Worm (Caenorhabditis elegans) whole organism, L4 larva: Measurements from ENCODE around the gene clec-140.
A peak's percentile ranks its signal among the peaks of the same experiment; 100 is the strongest.

Source experiments
- F26F4.8 ChIP-seq: fragments of 200-800 bp; sonication (Bioruptor generic); conservative IDR thresholded peaks from 2 replicates; pipeline ENCODE4 v1.3.6; 2022; ENCODE audit warnings: missing genetic modification characterization, missing compliant biosample characterization
- F44E2.7 ChIP-seq: fragments of 200-800 bp; sonication (Bioruptor generic); IDR thresholded peaks from 2 replicates; pipeline ENCODE4 v2.1.2; 2022; ENCODE audit warnings: missing genetic modification characterization, missing compliant biosample characterization
- T20F7.1 ChIP-seq: fragments of 200-800 bp; sonication (Bioruptor generic); optimal IDR thresholded peaks from 2 replicates; lab custom pipeline; 2018; ENCODE audit warnings: mild to moderate bottlenecking, missing genetic modification characterization, missing compliant biosample characterization
- Y5F2A.4 ChIP-seq: fragments of 200-800 bp; sonication (Bioruptor generic); optimal IDR thresholded peaks from 2 replicates; lab custom pipeline; 2018; ENCODE audit warnings: mild to moderate bottlenecking, missing genetic modification characterization, missing compliant biosample characterization
- Y75B8A.6 ChIP-seq: fragments of 200-800 bp; sonication (Bioruptor generic); IDR thresholded peaks from 2 replicates; pipeline ENCODE4 v1.3.6; 2022; ENCODE audit warnings: missing genetic modification reagents, missing genetic modification characterization, missing compliant biosample characterization
- ZK337.2 ChIP-seq: fragments of 200-800 bp; sonication (Bioruptor generic); IDR thresholded peaks from 2 replicates; pipeline ENCODE4 v1.3.6; 2022; ENCODE audit warnings: missing genetic modification reagents, missing genetic modification characterization, missing compliant biosample characterization
- aha-1 ChIP-seq: fragments of 150-350 bp; peaks from one replicate; lab custom pipeline; 2014; ENCODE audit warnings: missing biosample characterization, missing genetic modification characterization
- aly-2 ChIP-seq: sonication (generic microtip); optimal IDR thresholded peaks from 2 replicates; lab custom pipeline; 2018; ENCODE audit warnings: missing biosample characterization, missing genetic modification characterization
- arid-1 ChIP-seq: fragments of 200-800 bp; sonication (Bioruptor generic); conservative IDR thresholded peaks from 2 replicates; pipeline ENCODE4 v1.3.6; 2022; ENCODE audit warnings: missing genetic modification reagents, missing genetic modification characterization, missing compliant biosample characterization
- attf-4 ChIP-seq: sonication (generic microtip); optimal IDR thresholded peaks from 3 replicates; lab custom pipeline; 2017; ENCODE audit warnings: missing biosample characterization, missing genetic modification characterization
- ceh-20 ChIP-seq: fragments of 200-800 bp; sonication (Bioruptor generic); IDR thresholded peaks from 2 replicates; pipeline ENCODE4 v1.3.6; 2022; ENCODE audit warnings: missing genetic modification reagents, missing genetic modification characterization, missing compliant biosample characterization
- ceh-62 ChIP-seq: sonication (generic microtip); optimal IDR thresholded peaks from 2 replicates; lab custom pipeline; 2017; ENCODE audit warnings: missing biosample characterization, missing genetic modification characterization
- ceh-82 ChIP-seq: sonication (generic microtip); optimal IDR thresholded peaks from 2 replicates; lab custom pipeline; 2017; ENCODE audit warnings: missing biosample characterization, missing genetic modification characterization
- ces-1 ChIP-seq: fragments of 150-350 bp; sonication (generic microtip); optimal IDR thresholded peaks from 4 replicates; lab custom pipeline; 2014; ENCODE audit warnings: missing biosample characterization, missing genetic modification reagents, missing genetic modification characterization
- ctbp-1 ChIP-seq: fragments of 200-800 bp; sonication (Bioruptor generic); IDR thresholded peaks from 2 replicates; pipeline ENCODE4 v1.3.6; 2022; ENCODE audit warnings: missing genetic modification reagents, missing genetic modification characterization, missing compliant biosample characterization
- daf-12 ChIP-seq: fragments of 150-350 bp; optimal IDR thresholded peaks from 2 replicates; lab custom pipeline; 2014; ENCODE audit warnings: missing biosample characterization, missing genetic modification reagents, missing genetic modification characterization
- daf-16 ChIP-seq, 3 experiments: sonication (generic microtip); optimal IDR thresholded peaks; 2 replicates each; lab custom pipeline; 2016 to 2017; ENCODE audit warnings: missing genetic modification characterization in 3 of 3, missing genetic modification reagents in 3 of 3, mild to moderate bottlenecking in 2 of 3, missing compliant biosample characterization in 2 of 3, missing biosample characterization in 1 of 3, moderate library complexity in 1 of 3
- dpl-1 ChIP-seq: fragments of 150-350 bp; optimal IDR thresholded peaks from 2 replicates; lab custom pipeline; 2014; ENCODE audit warnings: missing biosample characterization, missing genetic modification reagents, missing genetic modification characterization
- fos-1 ChIP-seq: fragments of 150-350 bp; optimal IDR thresholded peaks from 2 replicates; lab custom pipeline; 2014; ENCODE audit warnings: missing biosample characterization, missing genetic modification characterization
- hif-1 ChIP-seq, 2 experiments: sonication (generic microtip); optimal IDR thresholded peaks; 2 replicates each; lab custom pipeline; 2016 to 2017; ENCODE audit warnings: missing compliant biosample characterization in 2 of 2, missing genetic modification characterization in 2 of 2, missing genetic modification reagents in 2 of 2, missing genotype in 2 of 2, mild to moderate bottlenecking in 1 of 2
- hlh-11 ChIP-seq: fragments of 200-800 bp; sonication (Bioruptor generic); optimal IDR thresholded peaks from 2 replicates; lab custom pipeline; 2018; ENCODE audit warnings: mild to moderate bottlenecking, missing genetic modification characterization, missing compliant biosample characterization
- jun-1 ChIP-seq: fragments of 150-350 bp; optimal IDR thresholded peaks from 2 replicates; lab custom pipeline; 2014; ENCODE audit warnings: missing biosample characterization, missing genetic modification reagents, missing genetic modification characterization
- lin-15B ChIP-seq: fragments of 150-350 bp; sonication (generic microtip); optimal IDR thresholded peaks from 3 replicates; lab custom pipeline; 2014; ENCODE audit warnings: missing biosample characterization, missing genetic modification characterization
- lin-29 ChIP-seq: fragments of 200-800 bp; sonication (Bioruptor generic); IDR thresholded peaks from 2 replicates; pipeline ENCODE4 v1.3.6; 2022; ENCODE audit warnings: missing genetic modification reagents, missing genetic modification characterization, missing compliant biosample characterization
- lir-3 ChIP-seq: sonication (generic microtip); optimal IDR thresholded peaks from 2 replicates; lab custom pipeline; 2016; ENCODE audit warnings: mild to moderate bottlenecking, missing genetic modification characterization, missing compliant biosample characterization
- lsy-2 ChIP-seq, 2 experiments: fragments of 150-350 bp in 1 of 2; sonication (generic microtip) in 1 of 2; optimal IDR thresholded peaks; 2 replicates each; lab custom pipeline; 2014 to 2017; ENCODE audit warnings: missing biosample characterization in 2 of 2, missing genetic modification characterization in 2 of 2
- madf-9 ChIP-seq: fragments of 200-800 bp; sonication (Bioruptor generic); conservative IDR thresholded peaks from 2 replicates; pipeline ENCODE4 v1.3.6; 2022; ENCODE audit warnings: missing genetic modification reagents, missing genetic modification characterization, missing compliant biosample characterization
- mep-1 ChIP-seq: fragments of 150-350 bp; sonication (generic microtip); optimal IDR thresholded peaks from 3 replicates; lab custom pipeline; 2014; ENCODE audit warnings: missing biosample characterization, missing genetic modification characterization
- mxl-3 ChIP-seq: fragments of 200-800 bp; sonication (Bioruptor generic); optimal IDR thresholded peaks from 2 replicates; lab custom pipeline; 2018; ENCODE audit warnings: mild to moderate bottlenecking, missing genetic modification characterization, missing compliant biosample characterization
- nhr-11 ChIP-seq: fragments of 150-350 bp; optimal IDR thresholded peaks from 2 replicates; lab custom pipeline; 2014; ENCODE audit warnings: missing biosample characterization, missing genetic modification characterization
- nhr-111 ChIP-seq: fragments of 200-800 bp; sonication (Bioruptor generic); optimal IDR thresholded peaks from 2 replicates; lab custom pipeline; 2018; ENCODE audit warnings: mild to moderate bottlenecking, missing genetic modification characterization, missing compliant biosample characterization
- nhr-28 ChIP-seq: fragments of 150-350 bp; optimal IDR thresholded peaks from 2 replicates; lab custom pipeline; 2014; ENCODE audit warnings: missing biosample characterization, missing genetic modification characterization
- nhr-41 ChIP-seq: fragments of 200-800 bp; sonication (Bioruptor generic); IDR thresholded peaks from 2 replicates; pipeline ENCODE4 v1.3.6; 2022; ENCODE audit warnings: missing genetic modification reagents, missing genetic modification characterization, missing compliant biosample characterization
- php-3 ChIP-seq: fragments of 200-800 bp; sonication (Bioruptor generic); IDR thresholded peaks from 2 replicates; pipeline ENCODE4 v1.3.6; 2022; ENCODE audit warnings: missing genetic modification reagents, missing genetic modification characterization, missing compliant biosample characterization
- pqm-1 ChIP-seq: sonication (generic microtip); optimal IDR thresholded peaks from 2 replicates; lab custom pipeline; 2017; ENCODE audit warnings: missing biosample characterization, missing genetic modification characterization
- sdz-12 ChIP-seq: fragments of 200-800 bp; sonication (Bioruptor generic); optimal IDR thresholded peaks from 2 replicates; lab custom pipeline; 2018; ENCODE audit warnings: mild to moderate bottlenecking, missing genetic modification characterization, missing compliant biosample characterization
- snpc-4 ChIP-seq: fragments of 150-350 bp; optimal IDR thresholded peaks from 2 replicates; lab custom pipeline; 2014; ENCODE audit warnings: missing biosample characterization, missing genetic modification characterization
- spr-3 ChIP-seq: fragments of 200-800 bp; sonication (Bioruptor generic); optimal IDR thresholded peaks from 2 replicates; lab custom pipeline; 2018; ENCODE audit warnings: mild to moderate bottlenecking, missing genetic modification characterization, missing compliant biosample characterization
- unc-62 ChIP-seq, 3 experiments: fragments of 150-350 bp in 1 of 3; sonication (generic microtip); optimal IDR thresholded peaks in 2 of 3; peaks in 1 of 3; 1 replicate in 1 of 3; 2 replicates in 2 of 3; lab custom pipeline; 2014 to 2017; ENCODE audit warnings: missing biosample characterization in 3 of 3, missing genetic modification characterization in 3 of 3, missing genetic modification reagents in 3 of 3, missing genotype in 1 of 3
- vab-7 ChIP-seq: fragments of 200-800 bp; sonication (Bioruptor generic); IDR thresholded peaks from 2 replicates; pipeline ENCODE4 v1.3.6; 2022; ENCODE audit warnings: missing genetic modification reagents, missing genetic modification characterization, missing compliant biosample characterization
- zfp-2 ChIP-seq: sonication (generic microtip); optimal IDR thresholded peaks from 2 replicates; lab custom pipeline; 2016; ENCODE audit warnings: mild to moderate bottlenecking, missing genetic modification characterization, missing compliant biosample characterization
- ztf-11 ChIP-seq: fragments of 150-350 bp; optimal IDR thresholded peaks from 2 replicates; lab custom pipeline; 2014; ENCODE audit warnings: missing biosample characterization, missing genetic modification characterization

Gene clec-140

ce11 chrII:4631479-4631878 lies 41.4 kb upstream of the clec-140 start:
- TF ChIP-seq F26F4.8 (GFP tag; lab: Robert Waterston, UW): no peak
- no peak for TF ChIP-seq daf-12
- peak in 1 of 2 experiments; percentile 90 for TF ChIP-seq unc-62 (GFP tag; optimal IDR thresholded peaks at IDR 0.05 in 1 of 2; lab: Kevin White, UChicago)
- TF ChIP-seq unc-62 (tag; optimal IDR thresholded peaks at IDR 0.05; lab: Kevin White, UChicago): no peak
- no peak for TF ChIP-seq lin-15B (tag; lab: Kevin White, UChicago)

DNA sequence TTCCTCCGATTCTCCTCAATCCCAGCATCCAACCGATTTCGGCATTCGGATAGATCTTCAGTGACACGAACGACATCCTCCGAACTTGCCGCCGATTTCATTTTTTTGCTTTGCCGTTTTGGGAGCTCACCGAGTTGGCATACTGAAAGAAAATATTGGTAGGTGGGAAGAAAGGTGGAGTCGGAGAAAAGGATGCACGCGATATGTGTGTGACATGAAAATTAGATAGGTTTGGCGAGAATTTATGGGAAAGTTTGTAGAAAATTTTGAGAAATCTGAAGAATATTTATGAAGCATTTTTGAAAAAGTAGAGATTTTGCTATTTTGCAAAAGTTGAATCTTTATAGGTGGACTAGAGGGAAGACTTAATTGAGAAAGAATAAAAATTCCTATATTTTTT lies 34.6 kb upstream of the clec-140 start, which contains the start of gene che-10:
Gene che-10, minus strand, starts transcription at position 101 of the 400 bp plus-strand sequence.
- TF ChIP-seq madf-9 (no peak), jun-1 (no peak), T20F7.1 (GFP tag; lab: Kevin White, UChicago) (no peak), ceh-20 (GFP tag; lab: Robert Waterston, UW) (no peak), ztf-11 (tag; lab: Kevin White, UChicago) (no peak), attf-4 (no peak), aha-1 (no peak)

DNA sequence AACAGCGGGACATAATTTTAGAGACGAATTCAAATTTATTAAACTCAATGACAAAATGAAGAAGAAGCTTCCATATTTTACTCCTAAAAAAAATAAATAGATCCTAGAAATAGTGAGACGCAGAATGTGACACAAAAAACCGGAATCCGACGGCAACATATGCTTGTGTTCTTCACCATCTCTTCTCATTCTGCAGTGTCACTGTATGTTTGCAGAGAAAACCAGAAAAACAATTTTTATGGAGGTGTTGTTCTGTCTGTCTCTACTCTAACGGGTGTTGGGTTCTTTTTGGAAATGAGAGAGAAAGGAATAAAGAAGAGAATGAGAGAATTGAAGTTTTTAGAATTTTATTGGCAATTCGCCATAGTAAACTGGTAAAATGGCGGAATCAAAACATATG lies 34.0 kb upstream of the clec-140 start:
- TF ChIP-seq daf-16 (GFP tag; optimal IDR thresholded peaks at IDR 0.05; lab: Kevin White, UChicago) (no peak), daf-16 (tag; optimal IDR thresholded peaks at IDR 0.05; lab: Kevin White, UChicago) (peak; percentile 74), nhr-28 (peak; percentile 49), hlh-11 (tag; lab: Kevin White, UChicago) (no peak), aha-1 (peak; percentile 15), lir-3 (tag; lab: Kevin White, UChicago) (no peak), ceh-62 (no peak), mep-1 (tag; lab: Kevin White, UChicago) (no peak), arid-1 (GFP tag; lab: Robert Waterston, UW) (no peak), madf-9 (no peak)

- TF ChIP-seq fos-1 (no peak), zfp-2 (tag; lab: Kevin White, UChicago) (no peak), mxl-3 (GFP tag; lab: Kevin White, UChicago) (no peak), ceh-82 (no peak), nhr-111 (GFP tag; lab: Kevin White, UChicago) (no peak), hif-1 (tag; optimal IDR thresholded peaks at IDR 0.05; lab: Kevin White, UChicago) (no peak), lin-29 (GFP tag; lab: Robert Waterston, UW) (no peak), snpc-4 (tag; lab: Kevin White, UChicago) (no peak), nhr-28 (no peak), arid-1 (GFP tag; lab: Robert Waterston, UW) (no peak), vab-7 (GFP tag; lab: Robert Waterston, UW) (no peak), Y5F2A.4 (GFP tag; lab: Kevin White, UChicago) (no peak), F44E2.7 (GFP tag; lab: Robert Waterston, UW) (no peak), sdz-12 (no peak), php-3 (no peak), ces-1 (GFP tag; lab: Kevin White, UChicago) (no peak), aly-2 (tag; lab: Kevin White, UChicago) (no peak)
Observed at ce11 chrII:4640748-4641147, 32.1 kb upstream of the clec-140 start.

DNA sequence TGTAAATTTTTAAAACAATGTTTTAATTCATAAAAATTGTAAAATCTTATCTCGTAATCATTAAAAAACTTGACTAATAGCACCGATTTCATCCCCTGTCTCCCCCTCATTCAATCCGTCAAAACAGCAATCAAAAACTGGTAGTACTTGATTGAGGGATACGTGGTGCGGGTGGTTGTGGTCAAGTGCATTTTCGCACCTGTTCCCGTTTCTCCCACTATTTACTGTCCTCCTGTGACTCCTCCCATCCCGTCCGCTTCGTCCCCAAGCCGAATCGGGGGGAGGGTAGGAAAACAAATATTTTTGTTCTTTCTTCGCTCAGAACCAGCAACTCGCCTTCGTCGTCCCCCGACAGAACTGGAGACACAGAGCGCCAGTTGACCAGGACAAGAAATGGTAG lies 24.1 kb upstream of the clec-140 start, which contains the start of gene lgc-27:
Gene lgc-27, plus strand, starts transcription at position 301 of the 400 bp plus-strand sequence.
- TF ChIP-seq dpl-1 (GFP tag; lab: Kevin White, UChicago) (no peak), ctbp-1 (GFP tag; lab: Robert Waterston, UW) (no peak), ZK337.2 (GFP tag; lab: Robert Waterston, UW) (no peak), sdz-12 (no peak), spr-3 (GFP tag; lab: Kevin White, UChicago) (no peak), madf-9 (no peak), attf-4 (no peak), lsy-2 (tag; optimal IDR thresholded peaks at IDR 0.05; lab: Kevin White, UChicago) (no peak), nhr-41 (GFP tag; lab: Robert Waterston, UW) (no peak), pqm-1 (no peak), Y75B8A.6 (no peak), nhr-11 (tag; lab: Kevin White, UChicago) (no peak)
